Fruit fly (Drosophila melanogaster) ovary, adult (tissue): ENCODE results near the gene Cpr64Ac.

Experiments
- CG17801 ChIP-seq: fragments of 200-800 bp; optimal IDR thresholded peaks from 2 replicates; lab custom pipeline; 2019; ENCODE audit warnings: missing biosample characterization, mild to moderate bottlenecking, missing genetic modification characterization, moderate library complexity; ENCODE audit not compliant: partially characterized antibody

Cpr64Ac gene

DNA sequence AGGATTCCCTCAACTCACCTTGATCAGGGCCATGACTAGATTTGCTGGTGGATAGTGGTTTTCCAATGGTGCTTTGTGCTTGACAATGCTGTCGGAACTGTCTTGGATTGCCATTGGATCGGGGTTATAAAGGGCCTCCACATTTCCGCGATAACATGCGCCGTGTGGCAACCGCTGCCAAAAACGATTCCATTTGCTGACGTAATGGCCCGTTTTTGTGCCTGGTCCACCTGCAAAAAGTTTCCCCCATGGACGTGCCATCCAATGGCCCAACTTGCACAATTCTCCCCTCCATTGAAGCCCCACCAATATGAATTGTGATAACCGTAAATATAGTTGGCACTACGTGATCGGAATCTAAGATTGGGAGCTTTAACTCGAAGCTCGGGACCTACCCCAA, 1.3 kb downstream of the Cpr64Ac start, which contains the start of gene Cpr64Ab:
TSS of gene Cpr64Ab (minus strand) at position 101 of the 400 bp plus-strand sequence.
- TF ChIP-seq CG17801 (GFP tag; lab: Kevin White, UChicago), result no peak

DNA sequence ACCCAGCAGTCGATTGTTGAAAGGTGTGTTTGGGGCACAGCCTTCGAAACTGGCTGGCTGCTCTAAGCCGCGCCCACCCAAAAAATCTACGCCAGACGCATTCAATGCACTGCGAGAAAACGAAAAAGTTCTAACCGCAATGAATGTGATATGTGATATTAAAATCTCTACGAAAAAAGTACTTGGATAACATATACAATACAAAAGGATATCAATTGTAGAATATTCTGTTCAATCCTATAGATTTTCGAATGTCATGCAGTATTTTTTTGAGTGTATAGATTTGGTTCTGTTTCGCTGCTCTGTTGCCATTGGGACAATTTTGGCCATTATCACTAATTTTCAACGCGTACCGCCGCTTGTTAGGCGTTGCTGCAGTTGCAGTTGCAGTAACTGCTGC, 3.0 kb downstream of the Cpr64Ac start:
- no peak for TF ChIP-seq CG17801 (GFP tag; lab: Kevin White, UChicago)

dm6 chr3L:4209078-4209477, 3.6 kb downstream of the Cpr64Ac start, which contains the start of gene Cpr64Aa:
TSS of gene Cpr64Aa (minus strand) at chr3L:4209178.
- no peak for TF ChIP-seq CG17801 (GFP tag; lab: Kevin White, UChicago)

DNA sequence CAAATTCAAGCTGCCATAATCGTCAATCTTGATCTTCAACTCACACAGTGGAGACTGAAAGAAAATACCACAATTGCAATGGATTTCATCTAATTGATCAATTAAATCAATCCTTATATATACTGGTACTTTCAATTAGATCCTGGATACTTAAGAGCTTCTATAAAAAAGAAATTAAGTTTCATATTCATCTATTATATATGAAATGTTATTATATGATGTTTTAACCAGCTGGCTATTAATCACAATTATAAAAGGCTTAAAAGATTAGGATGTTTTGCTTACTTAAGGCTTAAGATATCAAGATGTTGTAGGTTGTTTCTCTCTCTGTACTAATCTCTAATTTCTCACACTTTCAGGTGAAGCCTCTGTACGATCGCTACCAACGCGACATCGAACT, 7.8 kb downstream of the Cpr64Ac start:
- no peak for TF ChIP-seq CG17801 (GFP tag; lab: Kevin White, UChicago)

DNA sequence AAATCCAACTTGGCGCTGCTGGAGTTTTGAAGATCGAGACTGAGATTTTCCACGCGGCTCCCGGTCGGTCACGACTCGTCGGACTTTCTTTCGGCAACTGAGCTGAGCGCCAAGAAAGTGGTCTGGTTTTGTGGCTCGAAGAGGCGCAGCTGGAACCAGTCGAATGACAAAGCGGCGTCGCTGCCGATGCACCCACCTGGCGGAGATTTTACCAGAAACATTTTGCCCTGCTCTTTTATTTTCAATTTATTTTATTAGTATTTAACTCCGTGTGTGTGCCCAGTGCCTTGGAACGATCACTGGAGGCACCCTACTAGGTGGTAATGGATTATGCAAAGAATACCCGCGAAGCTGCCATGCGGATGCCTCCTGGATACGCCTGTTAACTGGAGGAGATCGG, 8.5 kb downstream of the Cpr64Ac start, which contains the start of gene CG15005:
TSS of gene CG15005 (minus strand) at position 101 of the 400 bp plus-strand sequence.
- no peak for TF ChIP-seq CG17801 (GFP tag; lab: Kevin White, UChicago)

dm6 chr3L:4193730-4194649, 18.7 kb downstream of the Cpr64Ac start, which contains the start of gene CG43367:
TSS of gene CG43367 (plus strand) at chr3L:4193993.
- no peak for TF ChIP-seq CG17801 (GFP tag; lab: Kevin White, UChicago)

- TF ChIP-seq CG17801 (GFP tag; lab: Kevin White, UChicago), result no peak
Measured at dm6 chr3L:4187930-4188523, 24.7 kb downstream of the Cpr64Ac start, which contains the start of the genes Teh2 and tipE. TSS of gene Teh2 (minus strand) at chr3L:4188023. TSS of gene tipE (plus strand) at chr3L:4188499.

- TF ChIP-seq CG17801 (GFP tag; lab: Kevin White, UChicago), result peak; percentile 59
Measured at dm6 chr3L:4186659-4187058, 26.1 kb downstream of the Cpr64Ac start, which contains the start of gene VhaM9.7-c. TSS of gene VhaM9.7-c (minus strand) at chr3L:4186865.

DNA sequence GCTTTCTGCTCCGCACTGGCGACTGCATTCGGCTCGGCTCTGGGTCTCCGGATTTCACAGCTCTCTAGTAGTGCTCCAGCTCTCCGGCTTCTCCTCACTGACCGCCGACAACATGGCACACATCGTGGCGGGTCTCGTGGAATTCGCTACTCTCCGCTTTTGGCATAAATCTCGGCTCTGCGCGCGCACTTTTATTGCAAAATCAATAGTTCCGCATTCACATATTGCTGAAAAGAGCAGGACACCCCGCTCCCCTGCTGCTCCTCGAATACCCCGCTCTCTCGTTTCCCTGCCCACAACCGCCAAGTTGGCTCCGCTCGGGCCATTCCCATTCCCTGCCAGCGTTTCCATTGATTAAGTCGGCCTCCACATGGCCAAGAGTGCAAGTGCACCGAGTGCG, 27.5 kb downstream of the Cpr64Ac start:
- no peak for TF ChIP-seq CG17801 (GFP tag; lab: Kevin White, UChicago)

- no peak for TF ChIP-seq CG17801 (GFP tag; lab: Kevin White, UChicago)
Measured at dm6 chr3L:4184563-4184962, 28.2 kb downstream of the Cpr64Ac start, which contains the start of gene Teh3. TSS of gene Teh3 (minus strand) at chr3L:4184663.

dm6 chr3L:4177981-4178562, 34.6 kb downstream of the Cpr64Ac start, which contains the start of gene Teh4:
TSS of gene Teh4 (minus strand) at chr3L:4178270.
- no peak for TF ChIP-seq CG17801 (GFP tag; lab: Kevin White, UChicago)

DNA sequence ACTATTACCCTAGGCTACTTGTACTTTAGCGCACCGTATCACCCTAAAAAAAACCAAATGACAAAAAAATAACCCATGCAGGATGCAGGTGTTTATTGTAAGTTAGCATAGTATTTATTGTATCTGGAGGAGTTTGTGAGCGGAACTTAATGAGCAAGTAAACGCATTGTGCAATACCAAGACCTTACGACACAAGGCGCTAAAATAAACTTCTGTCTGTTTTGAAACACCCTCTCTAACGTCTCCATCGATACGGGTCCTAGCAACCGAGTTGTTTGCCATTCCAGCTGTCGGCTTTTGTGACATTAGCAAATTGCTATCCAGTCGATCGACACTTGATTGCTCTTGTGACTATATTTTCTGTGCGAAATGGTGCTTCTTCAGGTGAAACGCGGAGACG, 39.1 kb downstream of the Cpr64Ac start, which contains the start of gene CG18675:
TSS of gene CG18675 (plus strand) at position 301 of the 400 bp plus-strand sequence.
- TF ChIP-seq CG17801 (GFP tag; lab: Kevin White, UChicago), result no peak

DNA sequence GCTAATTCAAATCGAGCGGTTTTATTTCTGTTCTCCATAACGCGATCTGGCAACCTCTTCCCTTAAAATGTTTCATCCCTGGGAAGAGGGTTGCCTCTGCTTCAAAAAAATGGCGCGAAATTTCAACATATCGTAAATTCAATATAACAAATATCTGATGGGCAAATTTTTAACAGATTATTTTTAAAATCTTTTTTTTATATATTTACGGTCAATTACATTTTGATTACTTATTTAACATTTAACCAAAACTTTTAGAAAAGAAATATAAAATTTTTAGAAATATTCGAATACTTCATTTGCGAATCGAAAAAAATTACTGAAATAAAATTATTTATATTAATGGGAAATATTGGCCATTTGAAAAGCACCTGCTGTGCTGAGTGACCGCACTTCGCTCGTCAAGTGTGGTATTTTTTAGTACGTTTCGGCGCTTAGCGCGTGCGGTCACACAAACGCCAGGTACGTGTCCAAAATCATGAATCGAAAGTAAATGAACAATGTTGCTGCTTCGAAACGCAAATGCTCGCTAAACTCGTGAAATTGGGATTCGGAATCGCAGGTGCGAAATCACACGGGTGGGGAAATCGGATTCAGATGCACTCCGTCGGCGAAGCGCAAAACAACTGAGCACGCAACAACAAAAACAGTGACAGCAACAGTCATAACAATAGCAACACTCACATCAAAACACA, 42.6 kb downstream of the Cpr64Ac start, which contains the start of gene Ero1L:
TSS of gene Ero1L (plus strand) at position 448 of the 695 bp plus-strand sequence.
- TF ChIP-seq CG17801 (GFP tag; lab: Kevin White, UChicago), result peak; percentile 30

DNA sequence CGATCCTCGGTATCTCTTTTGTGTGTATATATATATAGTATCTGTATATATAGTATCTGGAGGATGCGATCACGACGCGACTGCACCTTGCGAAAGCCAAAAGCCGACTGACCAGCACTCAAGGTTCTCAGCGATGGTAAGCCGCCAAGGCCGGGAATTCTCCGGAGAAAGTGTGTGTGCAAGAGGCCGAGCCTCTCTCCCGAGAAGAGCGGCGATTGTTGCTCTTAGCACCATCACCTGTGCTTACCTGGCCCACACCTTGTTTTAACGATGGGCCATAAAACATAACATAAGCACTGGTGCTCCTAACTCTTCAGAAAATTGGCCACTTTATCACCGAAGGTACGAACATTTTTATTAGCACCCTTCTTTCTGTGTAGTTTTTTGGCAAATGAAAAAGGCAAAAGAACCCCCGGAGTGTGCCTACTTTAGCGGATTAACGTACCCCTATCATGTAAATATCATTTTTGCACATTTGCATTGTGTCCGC, 45.3 kb downstream of the Cpr64Ac start, which contains the start of gene mas:
TSS of gene mas (minus strand) at position 112 of the 490 bp plus-strand sequence.
- no peak for TF ChIP-seq CG17801 (GFP tag; lab: Kevin White, UChicago)
